Fruit fly (Drosophila melanogaster) whole organism, embryonic: Measurements from ENCODE around the gene ebd1.

ENCODE experiments used
- Adf1 ChIP-seq: fragments of 200-800 bp; sonication (Bioruptor generic); IDR thresholded peaks from 2 replicates; pipeline ENCODE4 v1.3.6; 2022; ENCODE audit warnings: missing biosample characterization, missing genetic modification characterization
- Bteb2 ChIP-seq: fragments of 200-800 bp; sonication (Bioruptor generic); optimal IDR thresholded peaks from 2 replicates; lab custom pipeline; 2016; ENCODE audit warnings: missing biosample characterization, missing genetic modification characterization
- CG10321 ChIP-seq: fragments of 200-800 bp; sonication (Bioruptor generic); IDR thresholded peaks from 2 replicates; pipeline ENCODE4 v1.3.6; 2022; ENCODE audit warnings: missing biosample characterization, missing genetic modification characterization
- CG11093 ChIP-seq: fragments of 200-800 bp; sonication (Bioruptor generic); IDR thresholded peaks from 3 replicates; pipeline ENCODE4 v1.3.6; 2022; ENCODE audit warnings: missing biosample characterization, missing genetic modification characterization
- CG11504 ChIP-seq: fragments of 200-800 bp; sonication (Bioruptor generic); optimal IDR thresholded peaks from 3 replicates; lab custom pipeline; 2019; ENCODE audit warnings: missing biosample characterization, mild to moderate bottlenecking, missing genetic modification characterization, moderate library complexity
- CG11695 ChIP-seq: fragments of 200-800 bp; sonication (Bioruptor generic); IDR thresholded peaks from 3 replicates; pipeline ENCODE4 v1.3.6; 2022; ENCODE audit warnings: missing biosample characterization, missing genetic modification characterization
- CG12219 ChIP-seq: fragments of 200-800 bp; sonication (Bioruptor generic); optimal IDR thresholded peaks from 3 replicates; lab custom pipeline; 2018; ENCODE audit warnings: missing biosample characterization, mild to moderate bottlenecking, missing genetic modification characterization
- CG12236 ChIP-seq: fragments of 200-800 bp; sonication (Bioruptor generic); optimal IDR thresholded peaks from 2 replicates; lab custom pipeline; 2016; ENCODE audit warnings: missing biosample characterization, missing genetic modification characterization
- CG12942 ChIP-seq: fragments of 200-800 bp; sonication (Bioruptor generic); optimal IDR thresholded peaks from 3 replicates; lab custom pipeline; 2016; ENCODE audit warnings: missing biosample characterization, missing genetic modification characterization
- CG13123 ChIP-seq: fragments of 200-800 bp; sonication (Bioruptor generic); optimal IDR thresholded peaks from 2 replicates; lab custom pipeline; 2016; ENCODE audit warnings: missing biosample characterization, missing genetic modification characterization
- CG14710 ChIP-seq: fragments of 200-800 bp; sonication (Bioruptor generic); optimal IDR thresholded peaks from 3 replicates; lab custom pipeline; 2019; ENCODE audit warnings: missing biosample characterization, mild to moderate bottlenecking, missing genetic modification characterization, moderate library complexity
- CG14965 ChIP-seq: fragments of 200-800 bp; sonication (Bioruptor generic); optimal IDR thresholded peaks from 2 replicates; lab custom pipeline; 2016; ENCODE audit warnings: missing biosample characterization, missing genetic modification characterization, borderline replicate concordance
- CG15601 ChIP-seq: fragments of 200-800 bp; sonication (Bioruptor generic); optimal IDR thresholded peaks from 3 replicates; lab custom pipeline; 2019; ENCODE audit warnings: missing biosample characterization, mild to moderate bottlenecking, missing genetic modification characterization, moderate library complexity
- CG17361 ChIP-seq: fragments of 200-800 bp; sonication (Bioruptor generic); IDR thresholded peaks from 3 replicates; pipeline ENCODE4 v1.3.6; 2022; ENCODE audit warnings: missing biosample characterization, missing genetic modification characterization
- CG17385 ChIP-seq: fragments of 200-800 bp; sonication (Bioruptor generic); optimal IDR thresholded peaks from 3 replicates; lab custom pipeline; 2018; ENCODE audit warnings: missing biosample characterization, mild to moderate bottlenecking, missing genetic modification characterization
- CG17912 ChIP-seq: fragments of 200-800 bp; sonication (Bioruptor generic); optimal IDR thresholded peaks from 2 replicates; lab custom pipeline; 2018; ENCODE audit warnings: missing biosample characterization, mild to moderate bottlenecking, missing genetic modification characterization
- CG3163 ChIP-seq: fragments of 200-800 bp; sonication (Bioruptor generic); optimal IDR thresholded peaks from 3 replicates; lab custom pipeline; 2016; ENCODE audit warnings: missing biosample characterization, missing genetic modification characterization
- CG33213 ChIP-seq: fragments of 200-800 bp; sonication (Bioruptor generic); optimal IDR thresholded peaks from 3 replicates; lab custom pipeline; 2016; ENCODE audit warnings: missing biosample characterization, missing genetic modification characterization
- CG3838 ChIP-seq: fragments of 200-800 bp; sonication (Bioruptor generic); optimal IDR thresholded peaks from 3 replicates; lab custom pipeline; 2016; ENCODE audit warnings: missing biosample characterization, missing genetic modification characterization
- CG4730 ChIP-seq: fragments of 200-800 bp; sonication (Bioruptor generic); IDR thresholded peaks from 2 replicates; pipeline ENCODE4 v1.3.6; 2022; ENCODE audit warnings: missing biosample characterization, missing genetic modification characterization
- CG5180 ChIP-seq: fragments of 200-800 bp; sonication (Bioruptor generic); optimal IDR thresholded peaks from 3 replicates; lab custom pipeline; 2017; ENCODE audit warnings: missing biosample characterization, missing genetic modification characterization, mild to moderate bottlenecking, moderate library complexity, missing genetic modification reagents
- CG8478 ChIP-seq: fragments of >200 bp; optimal IDR thresholded peaks from 2 replicates; lab custom pipeline; 2018
- CG8765 ChIP-seq: fragments of 200-800 bp; sonication (Bioruptor generic); IDR thresholded peaks from 2 replicates; pipeline ENCODE4 v1.3.6; 2022; ENCODE audit warnings: missing biosample characterization, missing genetic modification characterization
- CHES-1-like ChIP-seq: fragments of 200-800 bp; sonication (Bioruptor generic); optimal IDR thresholded peaks from 2 replicates; lab custom pipeline; 2016; ENCODE audit warnings: missing biosample characterization, missing genetic modification characterization
- D19A ChIP-seq: fragments of 200-800 bp; optimal IDR thresholded peaks from 3 replicates; lab custom pipeline; 2019; ENCODE audit warnings: missing biosample characterization, mild to moderate bottlenecking, missing genetic modification characterization, moderate library complexity
- Drgx ChIP-seq: fragments of 200-800 bp; sonication (Bioruptor generic); IDR thresholded peaks from 2 replicates; pipeline ENCODE4 v1.3.6; 2022; ENCODE audit warnings: missing biosample characterization, missing genetic modification characterization
- Hand ChIP-seq: fragments of 200-800 bp; sonication (Bioruptor generic); optimal IDR thresholded peaks from 2 replicates; lab custom pipeline; 2017; ENCODE audit warnings: mild to moderate bottlenecking, missing biosample characterization, missing genetic modification reagents, missing genetic modification characterization
- Rx ChIP-seq: fragments of 200-800 bp; sonication (Bioruptor generic); IDR thresholded peaks from 2 replicates; pipeline ENCODE4 v1.3.6; 2022; ENCODE audit warnings: missing biosample characterization, missing genetic modification characterization
- Six4 ChIP-seq: fragments of 200-800 bp; sonication (Bioruptor generic); optimal IDR thresholded peaks from 2 replicates; lab custom pipeline; 2016; ENCODE audit warnings: missing biosample characterization, missing genetic modification characterization
- aop ChIP-seq: fragments of 200-800 bp; sonication (Bioruptor generic); IDR thresholded peaks from 2 replicates; pipeline ENCODE4 v1.3.6; 2022; ENCODE audit warnings: missing biosample characterization, missing genetic modification characterization
- ara ChIP-seq: fragments of 200-800 bp; sonication (Bioruptor generic); IDR thresholded peaks from 2 replicates; pipeline ENCODE4 v1.3.6; 2022; ENCODE audit warnings: missing biosample characterization, missing genetic modification characterization
- chm ChIP-seq: fragments of 200-800 bp; sonication (Bioruptor generic); IDR thresholded peaks from 2 replicates; pipeline ENCODE4 v1.3.6; 2022; ENCODE audit warnings: missing biosample characterization, missing genetic modification characterization
- dmrt11E ChIP-seq: fragments of 200-800 bp; sonication (Bioruptor generic); optimal IDR thresholded peaks from 3 replicates; lab custom pipeline; 2018; ENCODE audit warnings: missing biosample characterization, mild to moderate bottlenecking, missing genetic modification characterization, moderate library complexity
- esg ChIP-seq: fragments of 200-800 bp; sonication (Bioruptor generic); conservative IDR thresholded peaks from 2 replicates; pipeline ENCODE4 v1.3.6; 2022; ENCODE audit warnings: missing biosample characterization, missing genetic modification characterization
- fd64A ChIP-seq: fragments of 200-800 bp; sonication (Bioruptor generic); optimal IDR thresholded peaks from 3 replicates; lab custom pipeline; 2018; ENCODE audit warnings: missing biosample characterization, mild to moderate bottlenecking, missing genetic modification characterization
- inv ChIP-seq: fragments of 200-800 bp; sonication (Bioruptor generic); IDR thresholded peaks from 2 replicates; pipeline ENCODE4 v1.3.6; 2022; ENCODE audit warnings: missing biosample characterization, missing genetic modification characterization; ENCODE audit not compliant: partially characterized antibody
- kay ChIP-seq: fragments of 200-800 bp; sonication (Bioruptor generic); optimal IDR thresholded peaks from 2 replicates; lab custom pipeline; 2016; ENCODE audit warnings: missing biosample characterization, missing genetic modification characterization
- mirr ChIP-seq: fragments of 200-800 bp; sonication (Bioruptor generic); optimal IDR thresholded peaks from 3 replicates; lab custom pipeline; 2018; ENCODE audit warnings: missing biosample characterization, mild to moderate bottlenecking, missing genetic modification characterization
- mld ChIP-seq: fragments of 200-800 bp; sonication (Bioruptor generic); IDR thresholded peaks from 3 replicates; pipeline ENCODE4 v1.3.6; 2022; ENCODE audit warnings: missing biosample characterization, missing genetic modification characterization; ENCODE audit not compliant: partially characterized antibody
- onecut ChIP-seq: fragments of 200-800 bp; sonication (Bioruptor generic); IDR thresholded peaks from 2 replicates; pipeline ENCODE4 v1.3.6; 2022; ENCODE audit warnings: missing biosample characterization, missing genetic modification characterization
- peb ChIP-seq: fragments of 200-800 bp; sonication (Bioruptor generic); IDR thresholded peaks from 2 replicates; pipeline ENCODE4 v1.3.6; 2022; ENCODE audit warnings: missing biosample characterization, missing genetic modification characterization
- pfk ChIP-seq: fragments of 200-800 bp; sonication (Bioruptor generic); optimal IDR thresholded peaks from 2 replicates; lab custom pipeline; 2018; ENCODE audit warnings: missing biosample characterization, mild to moderate bottlenecking, missing genetic modification characterization, moderate library complexity
- pho ChIP-seq: fragments of 200-800 bp; sonication (Bioruptor generic); optimal IDR thresholded peaks from 2 replicates; lab custom pipeline; 2016; ENCODE audit warnings: missing biosample characterization, missing genetic modification characterization
- pros ChIP-seq: fragments of 200-800 bp; sonication (Bioruptor generic); optimal IDR thresholded peaks from 3 replicates; lab custom pipeline; 2019; ENCODE audit warnings: missing biosample characterization, mild to moderate bottlenecking, missing genetic modification characterization, moderate library complexity
- pum ChIP-seq: fragments of 200-800 bp; sonication (Bioruptor generic); optimal IDR thresholded peaks from 2 replicates; lab custom pipeline; 2016; ENCODE audit warnings: missing biosample characterization, missing genetic modification characterization
- scrt ChIP-seq: fragments of 200-800 bp; sonication (Bioruptor generic); optimal IDR thresholded peaks from 2 replicates; lab custom pipeline; 2018; ENCODE audit warnings: missing biosample characterization, mild to moderate bottlenecking, missing genetic modification characterization, moderate library complexity
- toy ChIP-seq: fragments of 200-800 bp; sonication (Bioruptor generic); IDR thresholded peaks from 2 replicates; pipeline ENCODE4 v1.3.6; 2022; ENCODE audit warnings: missing biosample characterization, missing genetic modification characterization
- trem ChIP-seq: fragments of 200-800 bp; optimal IDR thresholded peaks from 3 replicates; lab custom pipeline; 2019; ENCODE audit warnings: missing biosample characterization, mild to moderate bottlenecking, missing genetic modification characterization, moderate library complexity
- usp ChIP-seq: fragments of >200 bp; optimal IDR thresholded peaks from 2 replicates; lab custom pipeline; 2017; ENCODE audit warnings: missing biosample characterization, missing genetic modification characterization
- wek ChIP-seq: fragments of 200-800 bp; sonication (Bioruptor generic); optimal IDR thresholded peaks from 3 replicates; lab custom pipeline; 2018; ENCODE audit warnings: missing biosample characterization, mild to moderate bottlenecking, missing genetic modification characterization, moderate library complexity

The ebd1 gene

DNA sequence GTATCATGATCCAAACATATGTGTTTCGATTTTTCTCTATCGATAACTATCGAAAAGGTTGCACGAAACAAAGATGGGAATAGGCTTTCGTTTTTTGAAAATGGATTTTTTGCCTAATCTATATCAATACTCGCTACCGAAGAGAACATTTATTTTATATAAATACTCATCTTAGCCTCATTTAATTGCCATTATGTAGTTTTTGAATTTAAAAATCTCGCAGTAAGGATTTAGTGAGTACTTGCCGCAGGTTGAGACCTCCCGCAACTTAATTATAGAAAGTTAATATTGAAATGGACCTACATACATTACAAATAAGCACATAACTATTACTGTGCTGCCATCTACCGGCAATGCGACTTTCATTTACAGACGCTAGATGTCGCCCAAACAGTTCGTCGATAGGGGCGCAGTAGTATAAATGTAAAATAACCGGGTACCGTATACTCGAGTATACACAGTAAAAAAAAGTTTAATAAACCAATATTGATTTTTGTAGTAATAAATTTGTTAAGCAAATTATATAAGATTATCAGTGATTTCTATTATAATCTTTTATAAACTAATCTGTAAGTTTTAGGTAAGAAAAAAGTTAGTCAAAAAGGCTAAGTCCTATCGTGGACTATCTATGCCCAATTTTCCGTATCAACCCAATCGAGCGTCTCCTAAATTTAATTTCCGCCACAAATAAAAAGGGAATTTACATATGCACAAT, 26.6 kb upstream of the ebd1 start, which contains the start of gene CG13896 (continued):
- TF ChIP-seq dmrt11E (tag; lab: Kevin White, UChicago) (peak; percentile 72), Drgx (peak; percentile 57; the same call in 1 of the 2 replicates), pros (no peak), CHES-1-like (GFP tag; lab: Kevin White, UChicago) (peak; percentile 84), CG11695 (GFP tag; lab: Robert Waterston, UW) (peak; percentile 76; the same call in 2 of the 3 replicates), CG11093 (GFP tag; lab: Robert Waterston, UW) (peak; percentile 57; the same call in 1 of the 3 replicates), onecut (GFP tag; lab: Robert Waterston, UW) (peak; percentile 83), trem (tag; lab: Kevin White, UChicago) (peak; percentile 72), Rx (GFP tag; lab: Robert Waterston, UW) (peak; percentile 56), CG33213 (peak; percentile 91), pho (GFP tag; lab: Kevin White, UChicago) (peak; percentile 82), CG5180 (peak; percentile 55), CG13123 (GFP tag; lab: Kevin White, UChicago) (peak; percentile 78), pum (peak; percentile 93), Bteb2 (GFP tag; lab: Kevin White, UChicago) (peak; percentile 60), mld (no peak), CG3838 (GFP tag; lab: Kevin White, UChicago) (peak; percentile 63), Hand (GFP tag; lab: Kevin White, UChicago) (peak; percentile 34), CG12942 (GFP tag; lab: Kevin White, UChicago) (peak; percentile 80), Adf1 (GFP tag; lab: Robert Waterston, UW) (peak; percentile 58), CG17361 (GFP tag; lab: Robert Waterston, UW) (peak; percentile 82), esg (peak; percentile 69), aop (GFP tag; lab: Robert Waterston, UW) (0 out of 2 replicates have a peak, but pooled peaks have one; percentile 24), CG14965 (GFP tag; lab: Kevin White, UChicago) (peak; percentile 58), usp (GFP tag; lab: Kevin White, UChicago) (no peak), peb (peak; percentile 74), CG4730 (peak; percentile 82), CG12219 (GFP tag; lab: Kevin White, UChicago) (peak; percentile 66), fd64A (GFP tag; lab: Kevin White, UChicago) (no peak), CG8765 (GFP tag; lab: Robert Waterston, UW) (peak; percentile 64; the same call in 1 of the 2 replicates), pfk (peak; percentile 41), CG8478 (no peak), wek (peak; percentile 64), CG14710 (peak; percentile 72), CG17912 (GFP tag; lab: Kevin White, UChicago) (peak; percentile 58), inv (GFP tag; lab: Robert Waterston, UW) (no peak), kay (GFP tag; lab: Kevin White, UChicago) (peak; percentile 87), toy (GFP tag; lab: Robert Waterston, UW) (peak; percentile 24; the same call in 1 of the 2 replicates), ara (GFP tag; lab: Robert Waterston, UW) (0 out of 2 replicates have a peak, but pooled peaks have one; percentile 39), CG15601 (tag; lab: Kevin White, UChicago) (peak; percentile 74), Six4 (GFP tag; lab: Kevin White, UChicago) (peak; percentile 67), scrt (GFP tag; lab: Kevin White, UChicago) (peak; percentile 66), CG17385 (GFP tag; lab: Kevin White, UChicago) (peak; percentile 64), mirr (GFP tag; lab: Kevin White, UChicago) (peak; percentile 80), chm (peak; percentile 86), D19A (tag; lab: Kevin White, UChicago) (peak; percentile 73), CG11504 (tag; lab: Kevin White, UChicago) (peak; percentile 84), CG12236 (GFP tag; lab: Kevin White, UChicago) (peak; percentile 72), CG10321 (GFP tag; lab: Robert Waterston, UW) (no peak), CG3163 (GFP tag; lab: Kevin White, UChicago) (peak; percentile 80)
